Worm (Caenorhabditis elegans) whole organism, L3 larva: Measurements from ENCODE around the gene F01F1.14.

Source experiments
- jun-1 ChIP-seq: fragments of 150-350 bp; optimal IDR thresholded peaks from 2 replicates; lab custom pipeline; 2014; ENCODE audit warnings: missing biosample characterization, missing genetic modification reagents, missing genetic modification characterization
- lin-15B ChIP-seq: fragments of 150-350 bp; optimal IDR thresholded peaks from 2 replicates; lab custom pipeline; 2014; ENCODE audit warnings: missing biosample characterization, missing genetic modification characterization
- lsy-12 ChIP-seq: sonication (generic microtip); optimal IDR thresholded peaks from 2 replicates; lab custom pipeline; 2016; ENCODE audit warnings: mild to moderate bottlenecking, missing genetic modification characterization, missing compliant biosample characterization

Gene F01F1.14

ce11 chrIII:5832442-5832841 lies 50.3 kb downstream of the F01F1.14 start:
- TF ChIP-seq jun-1 (tag; lab: Kevin White, UChicago) (no peak), lsy-12 (no peak), lin-15B (tag; lab: Kevin White, UChicago) (no peak)
